Worm (Caenorhabditis elegans) whole organism, L4/young adult: ENCODE measurements around the gene Y43F8B.12.

Experiments
- W03F9.2 ChIP-seq: fragments of 150-350 bp; optimal IDR thresholded peaks from 2 replicates; lab custom pipeline; 2014; ENCODE audit warnings: missing biosample characterization, missing genetic modification characterization
- dao-5 ChIP-seq: sonication (generic microtip); optimal IDR thresholded peaks from 2 replicates; lab custom pipeline; 2016; ENCODE audit warnings: missing genotype, missing genetic modification characterization, moderate library complexity, missing compliant biosample characterization
- him-1 ChIP-seq: sonication (generic microtip); optimal IDR thresholded peaks from 2 replicates; lab custom pipeline; 2016; ENCODE audit warnings: missing genotype, missing genetic modification reagents, missing genetic modification characterization, missing compliant biosample characterization

DNA sequence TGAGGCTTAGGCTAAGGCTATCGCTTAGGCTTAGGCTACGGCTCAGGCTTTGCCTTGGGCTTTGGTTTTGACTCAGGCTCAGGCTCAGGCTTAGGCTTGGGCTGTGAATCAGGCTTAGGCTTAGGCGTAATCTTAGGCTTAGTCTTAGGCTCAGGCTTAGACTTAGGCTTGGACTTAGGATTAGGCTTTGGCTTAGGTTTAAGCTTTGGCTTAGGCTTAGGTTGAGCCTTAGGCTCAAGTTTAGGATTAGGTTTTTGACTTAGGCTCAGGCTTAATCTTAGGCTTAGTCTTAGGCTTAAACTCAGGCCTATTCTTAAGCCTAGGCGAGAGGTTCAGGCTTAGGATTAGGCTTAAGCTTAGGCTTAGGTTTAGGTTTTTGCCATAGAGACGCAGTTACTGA lies 42.2 kb downstream of the Y43F8B.12 start:
- TF ChIP-seq W03F9.2 = no peak
- no peak for TF ChIP-seq him-1 (tag; lab: Kevin White, UChicago)
- TF ChIP-seq dao-5 = no peak
